Worm (Caenorhabditis elegans): ENCODE measurements around the gene Y53F4B.10.

- TF ChIP-seq mdl-1 (tag; optimal IDR thresholded peaks at IDR 0.05) (no peak), zag-1 (tag; optimal IDR thresholded peaks at IDR 0.05) (no peak), fkh-10 (GFP tag; optimal IDR thresholded peaks at IDR 0.05) (no peak), unc-130 (tag; optimal IDR thresholded peaks at IDR 0.05) (no peak), aha-1 (tag; optimal IDR thresholded peaks at IDR 0.05) (no peak), elt-3 (tag; optimal IDR thresholded peaks at IDR 0.05) (no peak), fos-1 (tag; optimal IDR thresholded peaks at IDR 0.05) (no peak), lsy-2 (tag; optimal IDR thresholded peaks at IDR 0.05) (no peak), mab-9 (GFP tag; IDR thresholded peaks at IDR 0.05) (no peak)
Observed at ce11 chrII:14966420-14966819, 36.9 kb downstream of the Y53F4B.10 start.
